Worm (Caenorhabditis elegans) whole organism, mixed stage, embryonic: ENCODE measurements around the gene D2045.5.

Source experiments
- M03D4.4 ChIP-seq: sonication (generic microtip); optimal IDR thresholded peaks from 2 replicates; lab custom pipeline; 2017; ENCODE audit warnings: mild to moderate bottlenecking, missing genetic modification characterization, missing compliant biosample characterization
- bed-3 ChIP-seq: fragments of 200-800 bp; sonication (Bioruptor generic); optimal IDR thresholded peaks from 3 replicates; lab custom pipeline; 2018; ENCODE audit warnings: mild to moderate bottlenecking, missing genetic modification characterization, moderate library complexity, missing compliant biosample characterization
- blmp-1 ChIP-seq: fragments of 150-350 bp; optimal IDR thresholded peaks from 2 replicates; lab custom pipeline; 2014; ENCODE audit warnings: missing biosample characterization, missing genetic modification characterization
- ceh-43 ChIP-seq: fragments of 200-800 bp; sonication (Bioruptor generic); optimal IDR thresholded peaks from 2 replicates; lab custom pipeline; 2018; ENCODE audit warnings: mild to moderate bottlenecking, missing genetic modification characterization, moderate library complexity, missing compliant biosample characterization
- ceh-83 ChIP-seq: fragments of 200-800 bp; sonication (Bioruptor generic); optimal IDR thresholded peaks from 2 replicates; lab custom pipeline; 2018; ENCODE audit warnings: mild to moderate bottlenecking, missing genetic modification characterization, missing compliant biosample characterization
- ces-1 ChIP-seq: fragments of 150-350 bp; optimal IDR thresholded peaks from 2 replicates; lab custom pipeline; 2014; ENCODE audit warnings: missing biosample characterization, missing genetic modification reagents, missing genetic modification characterization
- cnd-1 ChIP-seq: fragments of 200-800 bp; sonication (Bioruptor generic); optimal IDR thresholded peaks from 2 replicates; lab custom pipeline; 2018; ENCODE audit warnings: mild to moderate bottlenecking, missing genetic modification characterization, missing compliant biosample characterization
- drap-1 ChIP-seq: fragments of 200-800 bp; sonication (Bioruptor generic); optimal IDR thresholded peaks from 3 replicates; lab custom pipeline; 2018; ENCODE audit warnings: mild to moderate bottlenecking, missing genetic modification characterization, missing compliant biosample characterization
- elt-1 ChIP-seq: sonication (generic microtip); optimal IDR thresholded peaks from 2 replicates; lab custom pipeline; 2017; ENCODE audit warnings: missing genetic modification characterization, mild to moderate bottlenecking, missing compliant biosample characterization, antibody characterized with exemption, moderate library complexity, borderline replicate concordance; ENCODE audit not compliant: insufficient read depth
- elt-3 ChIP-seq: fragments of 150-350 bp; optimal IDR thresholded peaks from 2 replicates; lab custom pipeline; 2014; ENCODE audit warnings: missing biosample characterization, missing genetic modification characterization
- ham-2 ChIP-seq: fragments of 200-800 bp; sonication (Bioruptor generic); optimal IDR thresholded peaks from 2 replicates; lab custom pipeline; 2018; ENCODE audit warnings: mild to moderate bottlenecking, missing genetic modification characterization, missing compliant biosample characterization
- hlh-1 ChIP-seq: fragments of 150-350 bp; optimal IDR thresholded peaks from 2 replicates; lab custom pipeline; 2014; ENCODE audit warnings: missing biosample characterization, missing genetic modification reagents, missing genetic modification characterization
- lin-13 ChIP-seq: fragments of 150-350 bp; optimal IDR thresholded peaks from 2 replicates; lab custom pipeline; 2014; ENCODE audit warnings: missing biosample characterization, missing genetic modification characterization
- lin-32 ChIP-seq: fragments of 200-800 bp; sonication (Bioruptor generic); optimal IDR thresholded peaks from 2 replicates; lab custom pipeline; 2018; ENCODE audit warnings: mild to moderate bottlenecking, missing genetic modification characterization, missing compliant biosample characterization
- lsy-2 ChIP-seq: fragments of 150-350 bp; optimal IDR thresholded peaks from 2 replicates; lab custom pipeline; 2014; ENCODE audit warnings: missing biosample characterization, missing genetic modification characterization
- mab-5 ChIP-seq: fragments of 150-350 bp; optimal IDR thresholded peaks from 2 replicates; lab custom pipeline; 2014; ENCODE audit warnings: missing biosample characterization, missing genetic modification characterization
- mep-1 ChIP-seq: fragments of 150-350 bp; optimal IDR thresholded peaks from 2 replicates; lab custom pipeline; 2017; ENCODE audit warnings: missing biosample characterization, missing genetic modification reagents, missing genetic modification characterization, inconsistent platforms
- mls-2 ChIP-seq: sonication (generic microtip); optimal IDR thresholded peaks from 2 replicates; lab custom pipeline; 2016; ENCODE audit warnings: mild to moderate bottlenecking, missing genetic modification characterization, moderate library complexity, missing compliant biosample characterization
- nhr-12 ChIP-seq: fragments of 150-350 bp; optimal IDR thresholded peaks from 2 replicates; lab custom pipeline; 2014; ENCODE audit warnings: missing biosample characterization, missing genetic modification characterization
- nhr-2 ChIP-seq: fragments of 150-350 bp; optimal IDR thresholded peaks from 2 replicates; lab custom pipeline; 2014; ENCODE audit warnings: missing biosample characterization, missing genetic modification characterization
- nhr-237 ChIP-seq: fragments of 150-350 bp; optimal IDR thresholded peaks from 2 replicates; lab custom pipeline; 2014; ENCODE audit warnings: missing biosample characterization, missing genetic modification characterization
- nhr-28 ChIP-seq: fragments of 150-350 bp; optimal IDR thresholded peaks from 2 replicates; lab custom pipeline; 2014; ENCODE audit warnings: missing biosample characterization, missing genetic modification characterization
- nhr-76 ChIP-seq: sonication (generic microtip); optimal IDR thresholded peaks from 2 replicates; lab custom pipeline; 2017; ENCODE audit warnings: missing biosample characterization, missing genetic modification characterization
- pha-4 ChIP-seq: fragments of 150-350 bp; optimal IDR thresholded peaks from 2 replicates; lab custom pipeline; 2018; ENCODE audit warnings: missing biosample characterization, missing genetic modification reagents, missing genetic modification characterization
- snpc-4 ChIP-seq: fragments of 150-350 bp; optimal IDR thresholded peaks from 2 replicates; lab custom pipeline; 2014; ENCODE audit warnings: missing biosample characterization, missing genetic modification characterization
- sptf-1 ChIP-seq: sonication (generic microtip); optimal IDR thresholded peaks from 2 replicates; lab custom pipeline; 2017; ENCODE audit warnings: mild to moderate bottlenecking, missing genetic modification characterization, moderate library complexity, missing compliant biosample characterization
- tbx-8 ChIP-seq: fragments of 200-800 bp; sonication (Bioruptor generic); optimal IDR thresholded peaks from 2 replicates; lab custom pipeline; 2018; ENCODE audit warnings: mild to moderate bottlenecking, missing genetic modification characterization, moderate library complexity, missing compliant biosample characterization
- unc-120 ChIP-seq: sonication (generic microtip); optimal IDR thresholded peaks from 2 replicates; lab custom pipeline; 2017; ENCODE audit warnings: missing genetic modification characterization, missing compliant biosample characterization; ENCODE audit not compliant: poor library complexity, severe bottlenecking
- unc-62 ChIP-seq: fragments of 150-350 bp; optimal IDR thresholded peaks from 2 replicates; lab custom pipeline; 2014; ENCODE audit warnings: missing biosample characterization, missing genetic modification reagents, missing genetic modification characterization

The D2045.5 gene

ce11 chrIII:10488052-10488451 is 18.6 kb upstream of the D2045.5 start, which contains the start of gene ptr-25:
TSS of gene ptr-25 (plus strand) at chrIII:10488124.
- TF ChIP-seq ceh-83 = no peak
- TF ChIP-seq mep-1 (tag; lab: Kevin White, UChicago) = no peak
- no peak for TF ChIP-seq mls-2
- no peak for TF ChIP-seq drap-1 (GFP tag; lab: Kevin White, UChicago)
- TF ChIP-seq snpc-4 (tag; lab: Kevin White, UChicago) = no peak
- no peak for TF ChIP-seq lsy-2 (tag; lab: Kevin White, UChicago)
- no peak for TF ChIP-seq bed-3 (GFP tag; lab: Kevin White, UChicago)
- no peak for TF ChIP-seq blmp-1 (tag; lab: Kevin White, UChicago)
- no peak for TF ChIP-seq ham-2 (GFP tag; lab: Kevin White, UChicago)
- TF ChIP-seq lin-13 = no peak
- TF ChIP-seq elt-1 (tag; lab: Kevin White, UChicago) = no peak

- TF ChIP-seq nhr-2 (tag; lab: Kevin White, UChicago) = no peak
- TF ChIP-seq mep-1 (tag; lab: Kevin White, UChicago) = no peak
- no peak for TF ChIP-seq nhr-237 (tag; lab: Kevin White, UChicago)
- no peak for TF ChIP-seq drap-1 (GFP tag; lab: Kevin White, UChicago)
- no peak for TF ChIP-seq lin-32 (GFP tag; lab: Kevin White, UChicago)
- TF ChIP-seq lsy-2 (tag; lab: Kevin White, UChicago) = no peak
- TF ChIP-seq ces-1 = no peak
- TF ChIP-seq mab-5 = no peak
Observed at ce11 chrIII:10486455-10486854, 17.0 kb upstream of the D2045.5 start.

ce11 chrIII:10481988-10482387 is 12.6 kb upstream of the D2045.5 start, which contains the start of gene D2045.8:
TSS of gene D2045.8 (plus strand) at chrIII:10482288.
- TF ChIP-seq nhr-2 (tag; lab: Kevin White, UChicago) = no peak
- no peak for TF ChIP-seq bed-3 (GFP tag; lab: Kevin White, UChicago)
- TF ChIP-seq ceh-43 = no peak
- TF ChIP-seq M03D4.4 (tag; lab: Kevin White, UChicago) = no peak
- no peak for TF ChIP-seq mep-1 (tag; lab: Kevin White, UChicago)
- no peak for TF ChIP-seq nhr-28 (tag; lab: Kevin White, UChicago)
- TF ChIP-seq ham-2 (GFP tag; lab: Kevin White, UChicago) = no peak

ce11 chrIII:10481497-10481896 is 12.1 kb upstream of the D2045.5 start:
- no peak for TF ChIP-seq nhr-28 (tag; lab: Kevin White, UChicago)
- no peak for TF ChIP-seq mls-2
- TF ChIP-seq elt-1 (tag; lab: Kevin White, UChicago) = no peak
- no peak for TF ChIP-seq sptf-1 (tag; lab: Kevin White, UChicago)
- no peak for TF ChIP-seq tbx-8 (GFP tag; lab: Kevin White, UChicago)
- no peak for TF ChIP-seq bed-3 (GFP tag; lab: Kevin White, UChicago)
- no peak for TF ChIP-seq nhr-12 (tag; lab: Kevin White, UChicago)
- no peak for TF ChIP-seq mep-1 (tag; lab: Kevin White, UChicago)
- TF ChIP-seq hlh-1 = no peak
- no peak for TF ChIP-seq cnd-1
- TF ChIP-seq ham-2 (GFP tag; lab: Kevin White, UChicago) = no peak
- no peak for TF ChIP-seq lin-32 (GFP tag; lab: Kevin White, UChicago)
- no peak for TF ChIP-seq elt-3 (tag; lab: Kevin White, UChicago)
- no peak for TF ChIP-seq drap-1 (GFP tag; lab: Kevin White, UChicago)
- no peak for TF ChIP-seq nhr-76 (tag; lab: Kevin White, UChicago)
- TF ChIP-seq snpc-4 (tag; lab: Kevin White, UChicago) = no peak
- TF ChIP-seq pha-4 (tag; lab: Kevin White, UChicago) = no peak
- TF ChIP-seq unc-62 = no peak
- no peak for TF ChIP-seq nhr-237 (tag; lab: Kevin White, UChicago)

- TF ChIP-seq bed-3 (GFP tag; lab: Kevin White, UChicago) = no peak
- no peak for TF ChIP-seq nhr-12 (tag; lab: Kevin White, UChicago)
- TF ChIP-seq, all 35 proteins: peak for 0
Observed at ce11 chrIII:10479180-10479579, 9.8 kb upstream of the D2045.5 start, which contains the start of gene D2045.7. TSS of gene D2045.7 (plus strand) at chrIII:10479480.

- TF ChIP-seq pha-4 (tag; lab: Kevin White, UChicago) (no peak), mls-2 (no peak), drap-1 (GFP tag; lab: Kevin White, UChicago) (no peak), ceh-83 (no peak), bed-3 (GFP tag; lab: Kevin White, UChicago) (no peak), nhr-28 (tag; lab: Kevin White, UChicago) (no peak), lin-32 (GFP tag; lab: Kevin White, UChicago) (no peak), mab-5 (no peak), unc-120 (tag; lab: Kevin White, UChicago) (no peak), elt-3 (tag; lab: Kevin White, UChicago) (no peak)
Observed at ce11 chrIII:10474945-10475344, 5.5 kb upstream of the D2045.5 start, which contains the start of gene D2045.9. TSS of gene D2045.9 (plus strand) at chrIII:10475245.
